Fruit fly (Drosophila melanogaster) whole organism, embryonic: ENCODE measurements around the gene PIG-B.

Experiments
- Adf1 ChIP-seq: fragments of 200-800 bp; sonication (Bioruptor generic); IDR thresholded peaks from 2 replicates; pipeline ENCODE4 v1.3.6; 2022; ENCODE audit warnings: missing biosample characterization, missing genetic modification characterization
- Bgb ChIP-seq: fragments of 200-800 bp; sonication (Bioruptor generic); IDR thresholded peaks from 2 replicates; pipeline ENCODE4 v1.3.6; 2022; ENCODE audit warnings: missing biosample characterization, missing genetic modification characterization; ENCODE audit not compliant: partially characterized antibody
- CG1024 ChIP-seq: fragments of 200-800 bp; sonication (Bioruptor generic); IDR thresholded peaks from 2 replicates; pipeline ENCODE4 v1.3.6; 2022; ENCODE audit warnings: missing biosample characterization, missing genetic modification characterization
- CG10321 ChIP-seq: fragments of 200-800 bp; sonication (Bioruptor generic); IDR thresholded peaks from 2 replicates; pipeline ENCODE4 v1.3.6; 2022; ENCODE audit warnings: missing biosample characterization, missing genetic modification characterization
- CG10565 ChIP-seq: fragments of 200-800 bp; sonication (Bioruptor generic); optimal IDR thresholded peaks from 3 replicates; lab custom pipeline; 2016; ENCODE audit warnings: missing biosample characterization, mild to moderate bottlenecking, missing genetic modification characterization
- CG12659 ChIP-seq: fragments of 200-800 bp; sonication (Bioruptor generic); optimal IDR thresholded peaks from 3 replicates; lab custom pipeline; 2017; ENCODE audit warnings: mild to moderate bottlenecking, missing biosample characterization, missing genetic modification reagents, missing genetic modification characterization
- CG13424 ChIP-seq: fragments of 200-800 bp; sonication (Bioruptor generic); optimal IDR thresholded peaks from 2 replicates; lab custom pipeline; 2019; ENCODE audit warnings: missing biosample characterization, mild to moderate bottlenecking, missing genetic modification characterization, moderate library complexity
- CG13775 ChIP-seq: fragments of 200-800 bp; sonication (Bioruptor generic); optimal IDR thresholded peaks from 3 replicates; lab custom pipeline; 2017; ENCODE audit warnings: missing biosample characterization, mild to moderate bottlenecking, missing genetic modification characterization
- CG13894 ChIP-seq: fragments of 200-800 bp; sonication (Bioruptor generic); optimal IDR thresholded peaks from 3 replicates; lab custom pipeline; 2018; ENCODE audit warnings: missing biosample characterization, mild to moderate bottlenecking, missing genetic modification characterization, moderate library complexity
- CG1647 ChIP-seq: fragments of 200-800 bp; sonication (Bioruptor generic); optimal IDR thresholded peaks from 3 replicates; lab custom pipeline; 2016; ENCODE audit warnings: missing biosample characterization, missing genetic modification characterization
- CG18599 ChIP-seq: fragments of 200-800 bp; sonication (Bioruptor generic); optimal IDR thresholded peaks from 3 replicates; lab custom pipeline; 2017; ENCODE audit warnings: missing biosample characterization, missing genetic modification characterization, mild to moderate bottlenecking, moderate library complexity, missing genetic modification reagents
- CG2120 ChIP-seq: fragments of 200-800 bp; sonication (Bioruptor generic); optimal IDR thresholded peaks from 3 replicates; lab custom pipeline; 2016; ENCODE audit warnings: missing biosample characterization, missing genetic modification characterization
- CG2129 ChIP-seq: fragments of 200-800 bp; sonication (Bioruptor generic); IDR thresholded peaks from 2 replicates; pipeline ENCODE4 v1.3.6; 2022; ENCODE audit warnings: missing biosample characterization, missing genetic modification characterization; ENCODE audit not compliant: partially characterized antibody
- CG2889 ChIP-seq: fragments of 200-800 bp; sonication (Bioruptor generic); IDR thresholded peaks from 3 replicates; pipeline ENCODE4 v1.3.6; 2022; ENCODE audit warnings: missing biosample characterization, missing genetic modification characterization
- CG3281 ChIP-seq: fragments of 200-800 bp; sonication (Bioruptor generic); optimal IDR thresholded peaks from 3 replicates; lab custom pipeline; 2017; ENCODE audit warnings: missing biosample characterization, mild to moderate bottlenecking, missing genetic modification characterization
- CG4730 ChIP-seq: fragments of 200-800 bp; sonication (Bioruptor generic); IDR thresholded peaks from 2 replicates; pipeline ENCODE4 v1.3.6; 2022; ENCODE audit warnings: missing biosample characterization, missing genetic modification characterization
- CG5953 ChIP-seq: fragments of 200-800 bp; sonication (Bioruptor generic); IDR thresholded peaks from 2 replicates; pipeline ENCODE4 v1.3.6; 2022; ENCODE audit warnings: missing biosample characterization, missing genetic modification characterization
- CG6854 ChIP-seq: fragments of 200-800 bp; sonication (Bioruptor generic); optimal IDR thresholded peaks from 3 replicates; lab custom pipeline; 2017; ENCODE audit warnings: missing biosample characterization, mild to moderate bottlenecking, missing genetic modification characterization
- CG7556 ChIP-seq: fragments of 200-800 bp; sonication (Bioruptor generic); optimal IDR thresholded peaks from 2 replicates; lab custom pipeline; 2017; ENCODE audit warnings: missing biosample characterization, mild to moderate bottlenecking, missing genetic modification characterization
- CHES-1-like ChIP-seq: fragments of 200-800 bp; sonication (Bioruptor generic); optimal IDR thresholded peaks from 2 replicates; lab custom pipeline; 2016; ENCODE audit warnings: missing biosample characterization, missing genetic modification characterization
- Dad ChIP-seq: fragments of 200-800 bp; sonication (Bioruptor generic); optimal IDR thresholded peaks from 3 replicates; lab custom pipeline; 2016; ENCODE audit warnings: missing biosample characterization, missing genetic modification characterization
- E2f1 ChIP-seq: fragments of 200-800 bp; sonication (Bioruptor generic); IDR thresholded peaks from 2 replicates; pipeline ENCODE4 v1.3.6; 2022; ENCODE audit warnings: missing biosample characterization, missing genetic modification characterization
- Ets65A ChIP-seq: fragments of 200-800 bp; sonication (Bioruptor generic); peaks from one replicate; lab custom pipeline; 2016; ENCODE audit warnings: missing biosample characterization, missing genetic modification characterization
- Fer3 ChIP-seq: fragments of 200-800 bp; sonication (Bioruptor generic); optimal IDR thresholded peaks from 2 replicates; lab custom pipeline; 2018; ENCODE audit warnings: missing biosample characterization, mild to moderate bottlenecking, missing genetic modification characterization, moderate library complexity
- Gug ChIP-seq: fragments of 200-800 bp; sonication (Bioruptor generic); IDR thresholded peaks from 4 replicates; pipeline ENCODE4 v1.3.6; 2022; ENCODE audit warnings: missing biosample characterization, missing genetic modification characterization
- Kr ChIP-seq: fragments of 200-800 bp; sonication (Bioruptor generic); optimal IDR thresholded peaks from 2 replicates; lab custom pipeline; 2017; ENCODE audit warnings: missing biosample characterization, mild to moderate bottlenecking, missing genetic modification characterization
- Mes4 ChIP-seq: fragments of 200-800 bp; sonication (Bioruptor generic); optimal IDR thresholded peaks from 2 replicates; lab custom pipeline; 2016; ENCODE audit warnings: missing biosample characterization, missing genetic modification characterization
- Nf-YA ChIP-seq: fragments of 200-800 bp; sonication (Bioruptor generic); IDR thresholded peaks from 2 replicates; pipeline ENCODE4 v1.3.6; 2022; ENCODE audit warnings: missing biosample characterization, missing genetic modification characterization
- Sin3A ChIP-seq: fragments of >200 bp; optimal IDR thresholded peaks from 2 replicates; lab custom pipeline; 2018
- Spps ChIP-seq: fragments of 200-800 bp; sonication (Bioruptor generic); optimal IDR thresholded peaks from 2 replicates; lab custom pipeline; 2018; ENCODE audit warnings: missing biosample characterization, mild to moderate bottlenecking, missing genetic modification characterization
- Taf1 ChIP-seq: fragments of 200-800 bp; sonication (Bioruptor generic); IDR thresholded peaks from 2 replicates; pipeline ENCODE4 v1.3.6; 2022; ENCODE audit warnings: missing biosample characterization, missing genetic modification characterization
- Vsx1 ChIP-seq: fragments of 200-800 bp; sonication (Bioruptor generic); optimal IDR thresholded peaks from 2 replicates; lab custom pipeline; 2017; ENCODE audit warnings: missing biosample characterization, mild to moderate bottlenecking, missing genetic modification characterization, missing genetic modification reagents
- ewg ChIP-seq: fragments of 200-800 bp; sonication (Bioruptor generic); optimal IDR thresholded peaks from 3 replicates; lab custom pipeline; 2017; ENCODE audit warnings: mild to moderate bottlenecking, missing biosample characterization, missing genetic modification reagents, missing genetic modification characterization
- exex ChIP-seq: fragments of 200-800 bp; sonication (Bioruptor generic); optimal IDR thresholded peaks from 4 replicates; lab custom pipeline; 2018; ENCODE audit warnings: missing biosample characterization, mild to moderate bottlenecking, missing genetic modification characterization, moderate library complexity
- gem ChIP-seq: fragments of 200-800 bp; sonication (Bioruptor generic); optimal IDR thresholded peaks from 2 replicates; lab custom pipeline; 2019; ENCODE audit warnings: missing biosample characterization, mild to moderate bottlenecking, missing genetic modification characterization, moderate library complexity
- gt ChIP-seq: fragments of 200-800 bp; sonication (Bioruptor generic); IDR thresholded peaks from 2 replicates; pipeline ENCODE4 v1.3.6; 2022; ENCODE audit warnings: missing biosample characterization, missing genetic modification characterization
- hkb ChIP-seq, 2 experiments: fragments of 200-800 bp in 1 of 2; fragments of >200 bp in 1 of 2; sonication (Bioruptor generic) in 1 of 2; IDR thresholded peaks in 1 of 2; optimal IDR thresholded peaks in 1 of 2; 2 replicates each; pipeline versions ENCODE4 v1.3.6 to Lab custom; 2017 to 2022; ENCODE audit warnings: missing biosample characterization in 1 of 2, missing genetic modification characterization in 1 of 2
- luna ChIP-seq: fragments of 200-800 bp; sonication (Bioruptor generic); optimal IDR thresholded peaks from 2 replicates; lab custom pipeline; 2016; ENCODE audit warnings: missing biosample characterization, missing genetic modification characterization
- mld ChIP-seq: fragments of 200-800 bp; sonication (Bioruptor generic); IDR thresholded peaks from 3 replicates; pipeline ENCODE4 v1.3.6; 2022; ENCODE audit warnings: missing biosample characterization, missing genetic modification characterization; ENCODE audit not compliant: partially characterized antibody
- oc ChIP-seq: fragments of 200-800 bp; sonication (Bioruptor generic); optimal IDR thresholded peaks from 2 replicates; lab custom pipeline; 2018; ENCODE audit warnings: missing biosample characterization, mild to moderate bottlenecking, missing genetic modification characterization, moderate library complexity
- pan ChIP-seq, 4 experiments: fragments of >200 bp in 3 of 4; fragments of 200-800 bp in 1 of 4; sonication (Bioruptor generic) in 1 of 4; optimal IDR thresholded peaks in 3 of 4; IDR thresholded peaks in 1 of 4; 2 replicates each; pipeline versions ENCODE4 v1.3.6 to Lab custom; 2017 to 2022; ENCODE audit warnings: missing biosample characterization in 2 of 4, missing genetic modification characterization in 2 of 4, mixed read lengths in 1 of 4
- psq ChIP-seq: fragments of 200-800 bp; sonication (Bioruptor generic); optimal IDR thresholded peaks from 2 replicates; lab custom pipeline; 2017; ENCODE audit warnings: missing biosample characterization, missing genetic modification characterization
- run ChIP-seq: fragments of 200-800 bp; sonication (Bioruptor generic); optimal IDR thresholded peaks from 3 replicates; lab custom pipeline; 2018; ENCODE audit warnings: missing biosample characterization, mild to moderate bottlenecking, missing genetic modification characterization
- stc ChIP-seq: fragments of 200-800 bp; sonication (Bioruptor generic); IDR thresholded peaks from 2 replicates; pipeline ENCODE4 v1.3.6; 2022; ENCODE audit warnings: missing biosample characterization, missing genetic modification characterization
- stwl ChIP-seq: fragments of 200-800 bp; sonication (Bioruptor generic); optimal IDR thresholded peaks from 3 replicates; lab custom pipeline; 2018; ENCODE audit warnings: missing biosample characterization, mild to moderate bottlenecking, missing genetic modification characterization, moderate library complexity
- sug ChIP-seq: fragments of 200-800 bp; optimal IDR thresholded peaks from 2 replicates; lab custom pipeline; 2019; ENCODE audit warnings: missing biosample characterization, mild to moderate bottlenecking, missing genetic modification characterization, moderate library complexity
- tap ChIP-seq: fragments of 200-800 bp; optimal IDR thresholded peaks from 3 replicates; lab custom pipeline; 2019; ENCODE audit warnings: missing biosample characterization, mild to moderate bottlenecking, missing genetic modification characterization, moderate library complexity
- tx ChIP-seq: fragments of 200-800 bp; sonication (Bioruptor generic); optimal IDR thresholded peaks from 2 replicates; lab custom pipeline; 2016; ENCODE audit warnings: missing biosample characterization, missing genetic modification characterization
- wor ChIP-seq: fragments of 200-800 bp; sonication (Bioruptor generic); IDR thresholded peaks from 2 replicates; pipeline ENCODE4 v1.3.6; 2022; ENCODE audit warnings: missing biosample characterization, missing genetic modification characterization

PIG-B gene

dm6 chr3L:3855194-3855980, 44.3 kb downstream of the PIG-B start (continued):
- no peak for TF ChIP-seq Adf1 (GFP tag; lab: Robert Waterston, UW)
- no peak for TF ChIP-seq CG5953 (GFP tag; lab: Robert Waterston, UW)
- peak; percentile 51 for TF ChIP-seq CG1024 (GFP tag; lab: Robert Waterston, UW)
- TF ChIP-seq oc (tag; lab: Kevin White, UChicago), result peak; percentile 61
- TF ChIP-seq run (tag; lab: Kevin White, UChicago), result no peak
- TF ChIP-seq E2f1, result 0 out of 2 replicates have a peak, but pooled peaks have one; percentile 22
- no peak for TF ChIP-seq exex (tag; lab: Kevin White, UChicago)
- TF ChIP-seq CHES-1-like (GFP tag; lab: Kevin White, UChicago), result no peak
- no peak for TF ChIP-seq CG6854 (GFP tag; lab: Kevin White, UChicago)
- TF ChIP-seq gt (GFP tag; lab: Robert Waterston, UW), result no peak
- TF ChIP-seq Taf1 (GFP tag; lab: Robert Waterston, UW), result no peak
- TF ChIP-seq Bgb (GFP tag; lab: Robert Waterston, UW), result no peak
- TF ChIP-seq gem (tag; lab: Kevin White, UChicago), result peak; percentile 80
- no peak for TF ChIP-seq CG4730
- TF ChIP-seq wor, result no peak
- TF ChIP-seq tap (tag; lab: Kevin White, UChicago), result no peak
- TF ChIP-seq CG10321 (GFP tag; lab: Robert Waterston, UW), result no peak
- no peak for TF ChIP-seq tx (GFP tag; lab: Kevin White, UChicago)
- TF ChIP-seq hkb (optimal IDR thresholded peaks at IDR 0.05; lab: Kevin White, UChicago), result no peak
- TF ChIP-seq hkb (GFP tag; IDR thresholded peaks at IDR 0.05; lab: Robert Waterston, UW), result peak; percentile 63
- peak; percentile 65 for TF ChIP-seq ewg (GFP tag; lab: Kevin White, UChicago)
- TF ChIP-seq CG13424 (tag; lab: Kevin White, UChicago), result peak; percentile 63
- TF ChIP-seq Ets65A (GFP tag; lab: Kevin White, UChicago), result peak; percentile 79
- TF ChIP-seq stc (GFP tag; lab: Robert Waterston, UW), result peak; percentile 50; the same call in 1 of the 2 replicates
- TF ChIP-seq CG10565 (GFP tag; lab: Kevin White, UChicago), result no peak
- peak; percentile 40; the same call in 1 of the 2 replicates for TF ChIP-seq Nf-YA
- TF ChIP-seq Dad (GFP tag; lab: Kevin White, UChicago), result no peak
- TF ChIP-seq CG7556 (GFP tag; lab: Kevin White, UChicago), result peak; percentile 67
- no peak for TF ChIP-seq psq (GFP tag; lab: Kevin White, UChicago)
- TF ChIP-seq CG2129 (GFP tag; lab: Robert Waterston, UW), result no peak
- TF ChIP-seq CG18599, result peak; percentile 36
- no peak for TF ChIP-seq Mes4 (GFP tag; lab: Kevin White, UChicago)
- peak; percentile 60 for TF ChIP-seq CG13775 (GFP tag; lab: Kevin White, UChicago)
- TF ChIP-seq Vsx1 (GFP tag; lab: Kevin White, UChicago), result no peak
- no peak for TF ChIP-seq CG1647 (GFP tag; lab: Kevin White, UChicago)
- no peak for TF ChIP-seq CG2120 (GFP tag; lab: Kevin White, UChicago)
- TF ChIP-seq CG3281 (GFP tag; lab: Kevin White, UChicago), result no peak
- TF ChIP-seq Sin3A (lab: Kevin White, UChicago), result no peak
- TF ChIP-seq luna (GFP tag; lab: Kevin White, UChicago), result no peak
- no peak for TF ChIP-seq pan (optimal IDR thresholded peaks at IDR 0.05; lab: Kevin White, UChicago)
- no peak for TF ChIP-seq pan (GFP tag; optimal IDR thresholded peaks at IDR 0.05 in 1 of 2, IDR thresholded peaks at IDR 0.05 in 1 of 2)
- TF ChIP-seq Fer3 (tag; lab: Kevin White, UChicago), result no peak
- no peak for TF ChIP-seq sug (tag; lab: Kevin White, UChicago)
- TF ChIP-seq stwl (tag; lab: Kevin White, UChicago), result no peak
- peak; percentile 12 for TF ChIP-seq CG12659 (GFP tag; lab: Kevin White, UChicago)
- TF ChIP-seq Kr, result no peak
- no peak for TF ChIP-seq Gug (GFP tag; lab: Robert Waterston, UW)
- no peak for TF ChIP-seq CG2889 (GFP tag; lab: Robert Waterston, UW)
- TF ChIP-seq CG13894 (tag; lab: Kevin White, UChicago), result peak; percentile 69
- TF ChIP-seq mld (GFP tag; lab: Robert Waterston, UW), result no peak
- peak; percentile 60 for TF ChIP-seq Spps (tag; lab: Kevin White, UChicago)
